Fruit fly (Drosophila melanogaster): ENCODE measurements around the gene Tmem43.

Tmem43 gene

dm6 chr3L:7866558-7866957 is 48.4 kb downstream of the Tmem43 start (continued):
- TF ChIP-seq nau (GFP tag; optimal IDR thresholded peaks at IDR 0.05): no peak
- TF ChIP-seq CG10267 (tag; optimal IDR thresholded peaks at IDR 0.05): no peak
- no peak for TF ChIP-seq Six4 (GFP tag; optimal IDR thresholded peaks at IDR 0.05)
- no peak for TF ChIP-seq abd-A (tag; optimal IDR thresholded peaks at IDR 0.05)
- no peak for TF ChIP-seq CG10979 (tag; optimal IDR thresholded peaks at IDR 0.05)
- TF ChIP-seq HLH3B (GFP tag; IDR thresholded peaks at IDR 0.05): 0 out of 2 replicates have a peak, but pooled peaks have one; percentile 9
- no peak for TF ChIP-seq Atf-2 (GFP tag; optimal IDR thresholded peaks at IDR 0.05)
- TF ChIP-seq CG11723 (GFP tag; optimal IDR thresholded peaks at IDR 0.05): peak; percentile 35
- TF ChIP-seq CG12942 (GFP tag; optimal IDR thresholded peaks at IDR 0.05): peak; percentile 1
- TF ChIP-seq Aef1 (GFP tag; IDR thresholded peaks at IDR 0.05): no peak
- TF ChIP-seq CG4707 (GFP tag; optimal IDR thresholded peaks at IDR 0.05): no peak
- no peak for TF ChIP-seq CG18476 (GFP tag; optimal IDR thresholded peaks at IDR 0.05)
- TF ChIP-seq ranshi (GFP tag; IDR thresholded peaks at IDR 0.05): no peak
- no peak for TF ChIP-seq CG3163 (GFP tag; optimal IDR thresholded peaks at IDR 0.05)
- TF ChIP-seq Rfx (GFP tag; IDR thresholded peaks at IDR 0.05): peak; percentile 54; the same call in 1 of the 2 replicates
- no peak for TF ChIP-seq z (GFP tag; IDR thresholded peaks at IDR 0.05)
- no peak for TF ChIP-seq dati (GFP tag; IDR thresholded peaks at IDR 0.05)
- no peak for TF ChIP-seq croc (GFP tag; conservative IDR thresholded peaks at IDR 0.05)
- TF ChIP-seq CkIIα-i1 (GFP tag; IDR thresholded peaks at IDR 0.05): no peak
- peak; percentile 5; the same call in 1 of the 2 replicates for TF ChIP-seq Xrp1 (GFP tag; IDR thresholded peaks at IDR 0.05)
- TF ChIP-seq tx (GFP tag; optimal IDR thresholded peaks at IDR 0.05): no peak
- TF ChIP-seq CG13296 (GFP tag; optimal IDR thresholded peaks at IDR 0.05): peak; percentile 1
- TF ChIP-seq CG4360 (GFP tag; IDR thresholded peaks at IDR 0.05): no peak
- TF ChIP-seq CG2678 (tag; optimal IDR thresholded peaks at IDR 0.05): peak; percentile 44
- peak; percentile 46; the same call in 1 of the 2 replicates for TF ChIP-seq CG9215 (GFP tag; IDR thresholded peaks at IDR 0.05)
- no peak for TF ChIP-seq CG1602 (GFP tag; optimal IDR thresholded peaks at IDR 0.05)
- no peak for TF ChIP-seq mld (GFP tag; IDR thresholded peaks at IDR 0.05; ENCODE audit: partially characterized antibody)
- TF ChIP-seq Nf-YA (GFP tag; IDR thresholded peaks at IDR 0.05): no peak
- no peak for TF ChIP-seq CG4282 (GFP tag; optimal IDR thresholded peaks at IDR 0.05)
- peak; percentile 64 for TF ChIP-seq CG2120 (GFP tag; optimal IDR thresholded peaks at IDR 0.05)
- no peak; the same call in 1 of the 2 replicates for TF ChIP-seq cas (GFP tag; IDR thresholded peaks at IDR 0.05)
- TF ChIP-seq fru (optimal IDR thresholded peaks at IDR 0.05): no peak
- TF ChIP-seq odd (GFP tag; optimal IDR thresholded peaks at IDR 0.05): no peak
- peak in 1 of 2 experiments; percentile 12 for TF ChIP-seq Hr51 (GFP tag; optimal IDR thresholded peaks at IDR 0.05)
- TF ChIP-seq pb (GFP tag; optimal IDR thresholded peaks at IDR 0.05): no peak
- no peak for TF ChIP-seq CG3065 (GFP tag; optimal IDR thresholded peaks at IDR 0.05)
- no peak for TF ChIP-seq amos (GFP tag; IDR thresholded peaks at IDR 0.05; ENCODE audit: partially characterized antibody)
- TF ChIP-seq Taf1 (GFP tag; IDR thresholded peaks at IDR 0.05): peak; percentile 52; the same call in 1 of the 2 replicates
- TF ChIP-seq CG12071 (GFP tag; optimal IDR thresholded peaks at IDR 0.05): no peak
- no peak for TF ChIP-seq CG9727 (GFP tag; optimal IDR thresholded peaks at IDR 0.05)
- peak; percentile 21 for TF ChIP-seq CG11504 (tag; optimal IDR thresholded peaks at IDR 0.05)
- TF ChIP-seq zen (tag; optimal IDR thresholded peaks at IDR 0.05): no peak
- peak; percentile 11 for TF ChIP-seq schlank (tag; optimal IDR thresholded peaks at IDR 0.05)
- 0 out of 3 replicates have a peak, but pooled peaks have one; percentile 21 for TF ChIP-seq tgo (GFP tag; IDR thresholded peaks at IDR 0.05)
- no peak for TF ChIP-seq CG6254 (GFP tag; optimal IDR thresholded peaks at IDR 0.05)
- TF ChIP-seq bcd (GFP tag; optimal IDR thresholded peaks at IDR 0.05): no peak
- peak; percentile 6 for TF ChIP-seq CG6765 (GFP tag; optimal IDR thresholded peaks at IDR 0.05)
- TF ChIP-seq BEAF-32 (GFP tag; optimal IDR thresholded peaks at IDR 0.05): no peak
- TF ChIP-seq HLH54F (GFP tag; optimal IDR thresholded peaks at IDR 0.05): no peak
- TF ChIP-seq al (GFP tag; IDR thresholded peaks at IDR 0.05): 0 out of 2 replicates have a peak, but pooled peaks have one; percentile 27
- TF ChIP-seq E2f1 (GFP tag; IDR thresholded peaks at IDR 0.05): peak; percentile 45; the same call in 1 of the 2 replicates
- TF ChIP-seq sisA (GFP tag; IDR thresholded peaks at IDR 0.05): 0 out of 2 replicates have a peak, but pooled peaks have one; percentile 5
